Worm (Caenorhabditis elegans): ENCODE data around the gene pho-4.

- TF ChIP-seq F10B5.3 (tag; optimal IDR thresholded peaks at IDR 0.05): no peak
- TF ChIP-seq ztf-11 (tag; optimal IDR thresholded peaks at IDR 0.05): no peak
- no peak for TF ChIP-seq lsy-2 (tag; optimal IDR thresholded peaks at IDR 0.05)
- no peak for TF ChIP-seq unc-62 (GFP tag; optimal IDR thresholded peaks at IDR 0.05 in 1 of 2)
- TF ChIP-seq unc-62 (tag; optimal IDR thresholded peaks at IDR 0.05): no peak
- no peak for TF ChIP-seq skn-1 (tag; optimal IDR thresholded peaks at IDR 0.05)
- no peak for TF ChIP-seq hlh-11 (tag; optimal IDR thresholded peaks at IDR 0.05)
Observed at ce11 chrII:5231111-5231510, 7.2 kb downstream of the pho-4 start, which contains the start of gene EGAP2.1.
